Worm (Caenorhabditis elegans): ENCODE data around the gene C27A7.6.

The C27A7.6 gene

ce11 chrV:12086934-12087333 lies 43.7 kb downstream of the C27A7.6 start, which contains the start of gene gana-1 (continued):
- TF ChIP-seq madf-3 (GFP tag; IDR thresholded peaks at IDR 0.05) = no peak

ce11 chrV:12085867-12086634 lies 44.5 kb downstream of the C27A7.6 start:
- no peak for TF ChIP-seq K11D2.4 (GFP tag; IDR thresholded peaks at IDR 0.05)
- TF ChIP-seq mel-28 (tag; optimal IDR thresholded peaks at IDR 0.05; ENCODE audit: borderline replicate concordance) = no peak
- no peak for TF ChIP-seq hrde-1 (tag; optimal IDR thresholded peaks at IDR 0.05; ENCODE audit: borderline replicate concordance)
- no peak for TF ChIP-seq gei-17 (GFP tag; optimal IDR thresholded peaks at IDR 0.05)
- TF ChIP-seq bed-1 (GFP tag; IDR thresholded peaks at IDR 0.05) = no peak
- no peak for TF ChIP-seq madf-3 (GFP tag; IDR thresholded peaks at IDR 0.05)
- TF ChIP-seq D2030.7 (GFP tag; IDR thresholded peaks at IDR 0.05) = no peak
- TF ChIP-seq egl-44 (GFP tag; IDR thresholded peaks at IDR 0.05) = no peak

ce11 chrV:12084216-12084615 lies 46.4 kb downstream of the C27A7.6 start, which contains the start of gene R07B7.8:
Gene R07B7.8 (minus strand): TSS chrV:12084316.
- TF ChIP-seq B0336.3 (GFP tag; IDR thresholded peaks at IDR 0.05) (no peak), nhr-27 (tag; optimal IDR thresholded peaks at IDR 0.05) (no peak), ztf-28 (GFP tag; IDR thresholded peaks at IDR 0.05) (no peak), aptf-3 (GFP tag; IDR thresholded peaks at IDR 0.05) (no peak), unc-62 (GFP tag; optimal IDR thresholded peaks at IDR 0.05) (no peak), let-607 (tag; optimal IDR thresholded peaks at IDR 0.05) (no peak), somi-1 (GFP tag; optimal IDR thresholded peaks at IDR 0.05) (no peak), lir-1 (GFP tag; conservative IDR thresholded peaks at IDR 0.05) (no peak), C06A6.2 (GFP tag; conservative IDR thresholded peaks at IDR 0.05) (no peak), F57C9.4 (tag; optimal IDR thresholded peaks at IDR 0.05) (no peak), sdz-38 (tag; optimal IDR thresholded peaks at IDR 0.05) (no peak), chd-7 (tag; optimal IDR thresholded peaks at IDR 0.05) (no peak), ceh-27 (GFP tag; optimal IDR thresholded peaks at IDR 0.05) (no peak), madf-3 (GFP tag; IDR thresholded peaks at IDR 0.05) (no peak), nhr-120 (GFP tag; IDR thresholded peaks at IDR 0.05) (no peak), sptf-2 (GFP tag; optimal IDR thresholded peaks at IDR 0.05) (no peak), F22D6.2 (tag; optimal IDR thresholded peaks at IDR 0.05) (no peak), Y79H2A.3 (GFP tag; conservative IDR thresholded peaks at IDR 0.05) (no peak), Y53G8AR.9 (GFP tag; conservative IDR thresholded peaks at IDR 0.05) (no peak), B0035.1 (tag; optimal IDR thresholded peaks at IDR 0.05) (no peak)

- peak; percentile 75; the same call in 1 of the 2 replicates for TF ChIP-seq hmg-1.2 (GFP tag; IDR thresholded peaks at IDR 0.05)
- TF ChIP-seq attf-6 (GFP tag; IDR thresholded peaks at IDR 0.05) = no peak
Measured at ce11 chrV:12082932-12083331, 47.7 kb downstream of the C27A7.6 start, which contains the start of gene R07B7.10. Gene R07B7.10 (plus strand): TSS chrV:12083216.

ce11 chrV:12080274-12080673 lies 50.3 kb downstream of the C27A7.6 start, which contains the start of gene R07B7.9:
Gene R07B7.9 (minus strand): TSS chrV:12080374.
- TF ChIP-seq F23B12.7 (tag; optimal IDR thresholded peaks at IDR 0.05; ENCODE audit: insufficient read depth) (no peak), K11D2.4 (GFP tag; IDR thresholded peaks at IDR 0.05) (no peak), zfh-2 (GFP tag; conservative IDR thresholded peaks at IDR 0.05) (no peak), Y56A3A.18 (GFP tag; IDR thresholded peaks at IDR 0.05) (no peak), zim-3 (tag; optimal IDR thresholded peaks at IDR 0.05) (no peak), bed-2 (GFP tag; IDR thresholded peaks at IDR 0.05) (no peak), ztf-26 (tag; optimal IDR thresholded peaks at IDR 0.05) (no peak), F37B4.10 (GFP tag; IDR thresholded peaks at IDR 0.05) (no peak), hlh-26 (GFP tag; conservative IDR thresholded peaks at IDR 0.05) (no peak), mxl-1 (tag; optimal IDR thresholded peaks at IDR 0.05) (no peak), nfyb-1 (GFP tag; IDR thresholded peaks at IDR 0.05) (no peak), die-1 (tag; optimal IDR thresholded peaks at IDR 0.05) (no peak), bed-1 (GFP tag; IDR thresholded peaks at IDR 0.05) (no peak), tlf-1 (GFP tag; optimal IDR thresholded peaks at IDR 0.05) (no peak)
